Worm (Caenorhabditis elegans) whole organism, midembryonic: ENCODE results near the gene fbxa-105.

ENCODE experiments used
- T22C8.4 ChIP-seq: fragments of 200-800 bp; sonication (Bioruptor generic); IDR thresholded peaks from 2 replicates; pipeline ENCODE4 v1.3.6; 2022; ENCODE audit warnings: missing genetic modification characterization, missing compliant biosample characterization
- cog-1 ChIP-seq: sonication (generic microtip); optimal IDR thresholded peaks from 2 replicates; lab custom pipeline; 2016; ENCODE audit warnings: missing genetic modification characterization, missing compliant biosample characterization
- flt-1 ChIP-seq: fragments of 200-800 bp; sonication (Bioruptor generic); IDR thresholded peaks from 2 replicates; pipeline ENCODE4 v1.3.6; 2022; ENCODE audit warnings: missing genetic modification characterization, missing compliant biosample characterization
- klf-2 ChIP-seq: fragments of 200-800 bp; sonication (Bioruptor generic); conservative IDR thresholded peaks from 2 replicates; pipeline ENCODE4 v1.3.6; 2022; ENCODE audit warnings: missing genetic modification reagents, missing genetic modification characterization, missing compliant biosample characterization
- med-1 ChIP-seq: sonication (generic microtip); optimal IDR thresholded peaks from 2 replicates; lab custom pipeline; 2017; ENCODE audit warnings: missing genetic modification characterization, mild to moderate bottlenecking, missing compliant biosample characterization, antibody characterized with exemption, missing genetic modification reagents; ENCODE audit not compliant: insufficient read depth
- ref-1 ChIP-seq: fragments of 200-800 bp; sonication (Bioruptor generic); conservative IDR thresholded peaks from 2 replicates; pipeline ENCODE4 v1.3.6; 2022; ENCODE audit warnings: missing genetic modification reagents, missing genetic modification characterization, missing compliant biosample characterization
- tab-1 ChIP-seq: fragments of 200-800 bp; sonication (Bioruptor generic); IDR thresholded peaks from 2 replicates; pipeline ENCODE4 v1.3.6; 2022; ENCODE audit warnings: missing genetic modification characterization, missing compliant biosample characterization
- ztf-23 ChIP-seq: fragments of 200-800 bp; sonication (Bioruptor generic); IDR thresholded peaks from 2 replicates; pipeline ENCODE4 v1.3.6; 2022; ENCODE audit warnings: missing genetic modification reagents, missing genetic modification characterization, missing compliant biosample characterization
- ztf-29 ChIP-seq: fragments of 200-800 bp; sonication (Bioruptor generic); IDR thresholded peaks from 2 replicates; pipeline ENCODE4 v1.3.6; 2022; ENCODE audit warnings: missing genetic modification reagents, missing genetic modification characterization, missing compliant biosample characterization

ce11 chrV:7437538-7437937 is 45.7 kb upstream of the fbxa-105 start, which contains the start of gene F25E5.9:
- TF ChIP-seq T22C8.4 (GFP tag; lab: Robert Waterston, UW) (no peak), med-1 (GFP tag; lab: Kevin White, UChicago) (no peak), flt-1 (GFP tag; lab: Robert Waterston, UW) (no peak), klf-2 (no peak), ref-1 (GFP tag; lab: Robert Waterston, UW) (no peak), tab-1 (no peak), ztf-29 (GFP tag; lab: Robert Waterston, UW) (no peak), ztf-23 (no peak), cog-1 (tag; lab: Kevin White, UChicago) (no peak)
